Fruit fly (Drosophila melanogaster) whole organism, embryonic: ENCODE results near the gene CG33664.
A peak's percentile ranks its signal among the peaks of the same experiment; 100 is the strongest.

Experiments
- BEAF-32 ChIP-seq: fragments of 200-800 bp; sonication (Bioruptor generic); optimal IDR thresholded peaks from 3 replicates; lab custom pipeline; 2017; ENCODE audit warnings: missing biosample characterization, missing genetic modification characterization, mild to moderate bottlenecking, moderate library complexity, missing genetic modification reagents
- CG10209 ChIP-seq: fragments of 200-800 bp; sonication (Bioruptor generic); optimal IDR thresholded peaks from 3 replicates; lab custom pipeline; 2017; ENCODE audit warnings: missing biosample characterization, mild to moderate bottlenecking, missing genetic modification characterization, missing genetic modification reagents
- CG1233 ChIP-seq: fragments of 200-800 bp; sonication (Bioruptor generic); optimal IDR thresholded peaks from 4 replicates; lab custom pipeline; 2018; ENCODE audit warnings: missing biosample characterization, mild to moderate bottlenecking, missing genetic modification characterization
- CG12391 ChIP-seq: fragments of 200-800 bp; sonication (Bioruptor generic); optimal IDR thresholded peaks from 3 replicates; lab custom pipeline; 2018; ENCODE audit warnings: missing biosample characterization, mild to moderate bottlenecking, missing genetic modification characterization, moderate library complexity
- CG12659 ChIP-seq: fragments of 200-800 bp; sonication (Bioruptor generic); optimal IDR thresholded peaks from 3 replicates; lab custom pipeline; 2017; ENCODE audit warnings: mild to moderate bottlenecking, missing biosample characterization, missing genetic modification reagents, missing genetic modification characterization
- CG13123 ChIP-seq: fragments of 200-800 bp; sonication (Bioruptor generic); optimal IDR thresholded peaks from 2 replicates; lab custom pipeline; 2016; ENCODE audit warnings: missing biosample characterization, missing genetic modification characterization
- CG13287 ChIP-seq: fragments of 200-800 bp; sonication (Bioruptor generic); IDR thresholded peaks from 2 replicates; pipeline ENCODE4 v1.3.6; 2022; ENCODE audit warnings: missing biosample characterization, missing genetic modification characterization; ENCODE audit not compliant: partially characterized antibody
- CG14710 ChIP-seq: fragments of 200-800 bp; sonication (Bioruptor generic); optimal IDR thresholded peaks from 3 replicates; lab custom pipeline; 2019; ENCODE audit warnings: missing biosample characterization, mild to moderate bottlenecking, missing genetic modification characterization, moderate library complexity
- CG17612 ChIP-seq: fragments of 200-800 bp; sonication (Bioruptor generic); IDR thresholded peaks from 2 replicates; pipeline ENCODE4 v1.3.6; 2022; ENCODE audit warnings: missing biosample characterization, missing genetic modification characterization
- CG17829 ChIP-seq: fragments of 200-800 bp; optimal IDR thresholded peaks from 2 replicates; lab custom pipeline; 2019; ENCODE audit warnings: missing biosample characterization, mild to moderate bottlenecking, missing genetic modification characterization, moderate library complexity
- CG18011 ChIP-seq: fragments of 200-800 bp; sonication (Bioruptor generic); optimal IDR thresholded peaks from 2 replicates; lab custom pipeline; 2017; ENCODE audit warnings: missing biosample characterization, missing genetic modification characterization, mild to moderate bottlenecking, moderate library complexity, missing genotype
- CG18619 ChIP-seq: fragments of 200-800 bp; sonication (Bioruptor generic); optimal IDR thresholded peaks from 3 replicates; lab custom pipeline; 2017; ENCODE audit warnings: missing biosample characterization, mild to moderate bottlenecking, missing genetic modification characterization
- CG31441 ChIP-seq: fragments of 200-800 bp; sonication (Bioruptor generic); IDR thresholded peaks from 2 replicates; pipeline ENCODE4 v1.3.6; 2022; ENCODE audit warnings: missing biosample characterization, missing genetic modification characterization
- CG3726 ChIP-seq: fragments of 200-800 bp; sonication (Bioruptor generic); IDR thresholded peaks from 3 replicates; pipeline ENCODE4, ENCODE4 v1.3.6; 2022; ENCODE audit warnings: missing biosample characterization, missing genetic modification characterization
- CG3838 ChIP-seq: fragments of 200-800 bp; sonication (Bioruptor generic); optimal IDR thresholded peaks from 3 replicates; lab custom pipeline; 2016; ENCODE audit warnings: missing biosample characterization, missing genetic modification characterization
- CG43689 ChIP-seq: fragments of 200-800 bp; sonication (Bioruptor generic); IDR thresholded peaks from 2 replicates; pipeline ENCODE4 v1.3.6; 2022; ENCODE audit warnings: missing biosample characterization, missing genetic modification characterization
- CG9876 ChIP-seq: fragments of 200-800 bp; sonication (Bioruptor generic); optimal IDR thresholded peaks from 2 replicates; lab custom pipeline; 2016; ENCODE audit warnings: missing biosample characterization, missing genetic modification characterization
- Dp ChIP-seq: fragments of 200-800 bp; sonication (Bioruptor generic); optimal IDR thresholded peaks from 2 replicates; lab custom pipeline; 2018; ENCODE audit warnings: missing biosample characterization, mild to moderate bottlenecking, missing genetic modification characterization, moderate library complexity
- Dref ChIP-seq: fragments of 200-800 bp; sonication (Bioruptor generic); IDR thresholded peaks from 2 replicates; pipeline ENCODE4 v1.3.6; 2022; ENCODE audit warnings: missing biosample characterization, missing genetic modification characterization
- E2f1 ChIP-seq: fragments of 200-800 bp; sonication (Bioruptor generic); IDR thresholded peaks from 2 replicates; pipeline ENCODE4 v1.3.6; 2022; ENCODE audit warnings: missing biosample characterization, missing genetic modification characterization
- E2f2 ChIP-seq: fragments of 200-800 bp; sonication (Bioruptor generic); IDR thresholded peaks from 2 replicates; pipeline ENCODE4 v1.3.6; 2022; ENCODE audit warnings: missing biosample characterization, missing genetic modification characterization
- Ets97D ChIP-seq: fragments of 200-800 bp; sonication (Bioruptor generic); optimal IDR thresholded peaks from 3 replicates; lab custom pipeline; 2016; ENCODE audit warnings: missing biosample characterization, missing genetic modification characterization
- Gsc ChIP-seq: fragments of 200-800 bp; sonication (Bioruptor generic); IDR thresholded peaks from 2 replicates; pipeline ENCODE4 v1.3.6; 2022; ENCODE audit warnings: missing biosample characterization, missing genetic modification characterization
- Hmx ChIP-seq: fragments of 200-800 bp; sonication (Bioruptor generic); optimal IDR thresholded peaks from 2 replicates; lab custom pipeline; 2016; ENCODE audit warnings: missing biosample characterization, missing genetic modification characterization
- Lhr ChIP-seq: fragments of 200-800 bp; sonication (Bioruptor generic); optimal IDR thresholded peaks from 3 replicates; lab custom pipeline; 2017; ENCODE audit warnings: mild to moderate bottlenecking, missing biosample characterization, missing genetic modification reagents, missing genetic modification characterization
- Myb ChIP-seq: fragments of 200-800 bp; sonication (Bioruptor generic); optimal IDR thresholded peaks from 2 replicates; lab custom pipeline; 2016; ENCODE audit warnings: missing biosample characterization, missing genetic modification characterization
- Pdp1 ChIP-seq, 2 experiments: fragments of 200-800 bp; sonication (Bioruptor generic); optimal IDR thresholded peaks; 3 replicates each; lab custom pipeline; 2016; ENCODE audit warnings: missing biosample characterization in 2 of 2, missing genetic modification characterization in 2 of 2, mild to moderate bottlenecking in 1 of 2, moderate library complexity in 1 of 2
- Sin3A ChIP-seq: fragments of >200 bp; optimal IDR thresholded peaks from 2 replicates; lab custom pipeline; 2018
- Stat92E ChIP-seq, 3 experiments: fragments of >200 bp in 2 of 3; fragments of 200-800 bp in 1 of 3; sonication (Bioruptor generic) in 1 of 3; optimal IDR thresholded peaks; 2 replicates each; lab custom pipeline; 2017 to 2019; ENCODE audit warnings: missing biosample characterization in 3 of 3, missing genetic modification characterization in 3 of 3, mild to moderate bottlenecking in 1 of 3, moderate library complexity in 1 of 3
- cg ChIP-seq: fragments of 200-800 bp; sonication (Bioruptor generic); optimal IDR thresholded peaks from 3 replicates; lab custom pipeline; 2019; ENCODE audit warnings: missing biosample characterization, mild to moderate bottlenecking, missing genetic modification characterization, moderate library complexity
- chinmo ChIP-seq: fragments of 200-800 bp; sonication (Bioruptor generic); IDR thresholded peaks from 4 replicates; pipeline ENCODE4 v1.3.6; 2022; ENCODE audit warnings: missing biosample characterization, missing genetic modification characterization; ENCODE audit not compliant: partially characterized antibody
- dimm ChIP-seq: fragments of 200-800 bp; sonication (Bioruptor generic); IDR thresholded peaks from 2 replicates; pipeline ENCODE4 v1.3.6; 2022; ENCODE audit warnings: missing biosample characterization, missing genetic modification characterization
- dmrt11E ChIP-seq: fragments of 200-800 bp; sonication (Bioruptor generic); optimal IDR thresholded peaks from 3 replicates; lab custom pipeline; 2018; ENCODE audit warnings: missing biosample characterization, mild to moderate bottlenecking, missing genetic modification characterization, moderate library complexity
- ems ChIP-seq: fragments of 200-800 bp; sonication (Bioruptor generic); optimal IDR thresholded peaks from 3 replicates; lab custom pipeline; 2016; ENCODE audit warnings: missing biosample characterization, missing genetic modification characterization
- ewg ChIP-seq: fragments of 200-800 bp; sonication (Bioruptor generic); optimal IDR thresholded peaks from 3 replicates; lab custom pipeline; 2017; ENCODE audit warnings: mild to moderate bottlenecking, missing biosample characterization, missing genetic modification reagents, missing genetic modification characterization
- hbn ChIP-seq: fragments of 200-800 bp; sonication (Bioruptor generic); IDR thresholded peaks from 2 replicates; pipeline ENCODE4 v1.3.6; 2022; ENCODE audit warnings: missing biosample characterization, missing genetic modification characterization; ENCODE audit not compliant: partially characterized antibody
- jigr1 ChIP-seq: fragments of 200-800 bp; sonication (Bioruptor generic); IDR thresholded peaks from 3 replicates; pipeline ENCODE4 v1.3.6; 2022; ENCODE audit warnings: missing biosample characterization, missing genetic modification characterization
- knrl ChIP-seq: fragments of 200-800 bp; sonication (Bioruptor generic); IDR thresholded peaks from 3 replicates; pipeline ENCODE4 v1.3.6; 2022; ENCODE audit warnings: missing biosample characterization, missing genetic modification characterization; ENCODE audit not compliant: partially characterized antibody
- lilli ChIP-seq: fragments of 200-800 bp; sonication (Bioruptor generic); optimal IDR thresholded peaks from 3 replicates; lab custom pipeline; 2016; ENCODE audit warnings: missing biosample characterization, missing genetic modification characterization
- lmd ChIP-seq: fragments of 200-800 bp; sonication (Bioruptor generic); IDR thresholded peaks from 2 replicates; pipeline ENCODE4 v1.3.6; 2022; ENCODE audit warnings: missing biosample characterization, missing genetic modification characterization
- luna ChIP-seq: fragments of 200-800 bp; sonication (Bioruptor generic); optimal IDR thresholded peaks from 2 replicates; lab custom pipeline; 2016; ENCODE audit warnings: missing biosample characterization, missing genetic modification characterization
- p53 ChIP-seq: fragments of 200-800 bp; sonication (Bioruptor generic); optimal IDR thresholded peaks from 2 replicates; lab custom pipeline; 2016; ENCODE audit warnings: missing biosample characterization, missing genetic modification characterization
- phol ChIP-seq: fragments of 200-800 bp; sonication (Bioruptor generic); optimal IDR thresholded peaks from 3 replicates; lab custom pipeline; 2018; ENCODE audit warnings: missing biosample characterization, mild to moderate bottlenecking, missing genetic modification characterization, moderate library complexity
- pzg ChIP-seq: fragments of 200-800 bp; sonication (Bioruptor generic); optimal IDR thresholded peaks from 3 replicates; lab custom pipeline; 2018; ENCODE audit warnings: missing biosample characterization, mild to moderate bottlenecking, missing genetic modification characterization, moderate library complexity
- row ChIP-seq: fragments of 200-800 bp; sonication (Bioruptor generic); IDR thresholded peaks from 3 replicates; pipeline ENCODE4 v1.3.6; 2022; ENCODE audit warnings: missing biosample characterization, missing genetic modification characterization
- stwl ChIP-seq: fragments of 200-800 bp; sonication (Bioruptor generic); optimal IDR thresholded peaks from 3 replicates; lab custom pipeline; 2018; ENCODE audit warnings: missing biosample characterization, mild to moderate bottlenecking, missing genetic modification characterization, moderate library complexity
- trem ChIP-seq: fragments of 200-800 bp; optimal IDR thresholded peaks from 3 replicates; lab custom pipeline; 2019; ENCODE audit warnings: missing biosample characterization, mild to moderate bottlenecking, missing genetic modification characterization, moderate library complexity
- vvl ChIP-seq: fragments of 200-800 bp; sonication (Bioruptor generic); IDR thresholded peaks from 2 replicates; pipeline ENCODE4 v1.3.6; 2022; ENCODE audit warnings: missing biosample characterization, missing genetic modification characterization
- zen ChIP-seq: fragments of 200-800 bp; sonication (Bioruptor generic); optimal IDR thresholded peaks from 3 replicates; lab custom pipeline; 2018; ENCODE audit warnings: missing biosample characterization, mild to moderate bottlenecking, missing genetic modification characterization, moderate library complexity

The CG33664 gene

DNA sequence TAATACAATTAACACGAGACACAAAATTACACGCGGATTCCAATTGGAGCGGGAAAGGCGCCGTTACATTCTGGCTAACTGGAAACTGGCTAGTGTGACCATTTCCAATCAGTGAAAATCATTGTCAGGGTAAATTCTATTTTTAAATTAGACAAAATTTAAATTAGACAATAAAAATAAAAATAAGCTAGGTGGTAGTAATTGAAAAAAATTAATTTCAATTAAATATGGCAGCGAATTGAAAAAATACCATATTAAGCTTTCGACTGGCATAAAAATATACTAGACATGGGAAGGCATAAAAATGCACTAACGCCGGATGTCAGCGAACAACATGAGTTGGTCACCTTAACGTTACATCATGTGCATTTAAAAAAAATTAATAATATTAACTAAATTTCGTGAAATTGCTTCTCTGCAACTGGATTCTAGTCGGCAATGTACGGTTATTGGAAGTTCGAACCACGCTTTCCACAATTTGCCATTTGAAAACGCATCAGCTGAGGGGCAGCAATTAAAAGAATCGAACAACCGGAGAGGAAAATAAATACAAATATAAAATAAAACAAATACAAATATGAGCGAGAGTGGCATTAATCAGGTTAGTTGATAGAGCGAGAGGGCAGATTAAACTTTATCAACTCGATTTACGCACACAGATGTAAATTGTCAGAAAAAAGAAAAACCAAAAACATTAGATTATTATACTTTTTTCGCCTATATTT lies 18.2 kb upstream of the CG33664 start, which contains the start of the genes swa and Marf (continued):
- TF ChIP-seq dimm (GFP tag; lab: Robert Waterston, UW): no peak
- TF ChIP-seq CG12391 (tag; lab: Kevin White, UChicago): peak; percentile 10
- no peak for TF ChIP-seq CG9876 (GFP tag; lab: Kevin White, UChicago)
- no peak for TF ChIP-seq ems (GFP tag; lab: Kevin White, UChicago)
- TF ChIP-seq Lhr (GFP tag; lab: Kevin White, UChicago): peak; percentile 60
- TF ChIP-seq CG10209 (GFP tag; lab: Kevin White, UChicago): no peak
- TF ChIP-seq row: peak; percentile 6; the same call in 1 of the 3 replicates
- peak; percentile 22; the same call in 1 of the 3 replicates for TF ChIP-seq knrl
- TF ChIP-seq BEAF-32 (GFP tag; lab: Kevin White, UChicago): peak; percentile 39
- TF ChIP-seq ewg (GFP tag; lab: Kevin White, UChicago): no peak
- TF ChIP-seq stwl (tag; lab: Kevin White, UChicago): peak; percentile 97
- TF ChIP-seq CG17829 (tag; lab: Kevin White, UChicago): peak; percentile 7
- TF ChIP-seq Stat92E (GFP tag; optimal IDR thresholded peaks at IDR 0.05; lab: Kevin White, UChicago): no peak
- TF ChIP-seq cg (GFP tag; lab: Kevin White, UChicago): peak; percentile 63
- no peak for TF ChIP-seq CG43689 (GFP tag; lab: Robert Waterston, UW)
- peak; percentile 57 for TF ChIP-seq Dp (GFP tag; lab: Kevin White, UChicago)
- TF ChIP-seq pzg (GFP tag; lab: Kevin White, UChicago): peak; percentile 64
- TF ChIP-seq CG14710 (tag; lab: Kevin White, UChicago): peak; percentile 94
- no peak for TF ChIP-seq Hmx (GFP tag; lab: Kevin White, UChicago)
- no peak for TF ChIP-seq p53
- TF ChIP-seq lilli (GFP tag; lab: Kevin White, UChicago): no peak
- no peak for TF ChIP-seq lmd (GFP tag; lab: Robert Waterston, UW)
- no peak for TF ChIP-seq CG17612 (GFP tag; lab: Robert Waterston, UW)
- peak; percentile 78 for TF ChIP-seq Myb (GFP tag; lab: Kevin White, UChicago)
- TF ChIP-seq Sin3A: peak; percentile 18
- TF ChIP-seq luna (GFP tag; lab: Kevin White, UChicago): no peak
- peak; percentile 52 for TF ChIP-seq phol (tag; lab: Kevin White, UChicago)
- peak; percentile 26; the same call in 1 of the 2 replicates for TF ChIP-seq CG13287
- no peak for TF ChIP-seq zen
- no peak for TF ChIP-seq Gsc
- peak; percentile 24 for TF ChIP-seq CG12659
- no peak for TF ChIP-seq CG13123
- no peak for TF ChIP-seq chinmo (GFP tag; lab: Robert Waterston, UW)
- peak; percentile 31 for TF ChIP-seq trem (tag; lab: Kevin White, UChicago)
- peak in 1 of 2 experiments; percentile 95 for TF ChIP-seq Pdp1 (GFP tag; optimal IDR thresholded peaks at IDR 0.05; lab: Kevin White, UChicago)
- 0 out of 2 replicates have a peak, but pooled peaks have one; percentile 34 for TF ChIP-seq Dref (GFP tag; lab: Robert Waterston, UW)
- peak; percentile 13; the same call in 1 of the 2 replicates for TF ChIP-seq vvl
- no peak for TF ChIP-seq dmrt11E (tag; lab: Kevin White, UChicago)
- TF ChIP-seq CG3838 (GFP tag; lab: Kevin White, UChicago): no peak
- TF ChIP-seq jigr1 (GFP tag; lab: Robert Waterston, UW): no peak
- no peak for TF ChIP-seq CG18619 (GFP tag; lab: Kevin White, UChicago)
- TF ChIP-seq E2f2: peak; percentile 63
- TF ChIP-seq CG31441 (GFP tag; lab: Robert Waterston, UW): 0 out of 2 replicates have a peak, but pooled peaks have one; percentile 9
- peak; percentile 30 for TF ChIP-seq hbn
- no peak for TF ChIP-seq CG3726 (GFP tag; lab: Robert Waterston, UW)
- TF ChIP-seq CG1233 (GFP tag; lab: Kevin White, UChicago): no peak
- TF ChIP-seq CG18011 (GFP tag; lab: Kevin White, UChicago): peak; percentile 56
- TF ChIP-seq Ets97D (GFP tag; lab: Kevin White, UChicago): peak; percentile 6
- TF ChIP-seq E2f1 (GFP tag; lab: Robert Waterston, UW): no peak
